Fruit fly (Drosophila melanogaster) whole organism, embryonic: ENCODE results near the gene Bicra.
A peak's percentile ranks its signal among the peaks of the same experiment; 100 is the strongest.

ENCODE experiments used
- Adf1 ChIP-seq: fragments of 200-800 bp; sonication (Bioruptor generic); IDR thresholded peaks from 2 replicates; pipeline ENCODE4 v1.3.6; 2022; ENCODE audit warnings: missing biosample characterization, missing genetic modification characterization
- Antp ChIP-seq: fragments of 200-800 bp; sonication (Bioruptor generic); optimal IDR thresholded peaks from 3 replicates; lab custom pipeline; 2016; ENCODE audit warnings: missing biosample characterization, missing genetic modification characterization
- Asciz ChIP-seq: fragments of 200-800 bp; sonication (Bioruptor generic); optimal IDR thresholded peaks from 2 replicates; lab custom pipeline; 2017; ENCODE audit warnings: missing biosample characterization, mild to moderate bottlenecking, missing genetic modification characterization, missing genetic modification reagents
- Blimp-1 ChIP-seq: fragments of 200-800 bp; sonication (Bioruptor generic); optimal IDR thresholded peaks from 3 replicates; lab custom pipeline; 2018; ENCODE audit warnings: missing biosample characterization, missing genetic modification characterization, mild to moderate bottlenecking, moderate library complexity, missing genetic modification reagents
- Bteb2 ChIP-seq: fragments of 200-800 bp; sonication (Bioruptor generic); optimal IDR thresholded peaks from 2 replicates; lab custom pipeline; 2016; ENCODE audit warnings: missing biosample characterization, missing genetic modification characterization
- CG10565 ChIP-seq: fragments of 200-800 bp; sonication (Bioruptor generic); optimal IDR thresholded peaks from 3 replicates; lab custom pipeline; 2016; ENCODE audit warnings: missing biosample characterization, mild to moderate bottlenecking, missing genetic modification characterization
- CG12299 ChIP-seq: fragments of 200-800 bp; sonication (Bioruptor generic); optimal IDR thresholded peaks from 2 replicates; lab custom pipeline; 2018; ENCODE audit warnings: missing biosample characterization, mild to moderate bottlenecking, missing genetic modification characterization
- CG12744 ChIP-seq: fragments of 200-800 bp; sonication (Bioruptor generic); optimal IDR thresholded peaks from 2 replicates; lab custom pipeline; 2016; ENCODE audit warnings: missing biosample characterization, missing genetic modification characterization
- CG14860 ChIP-seq: fragments of 200-800 bp; sonication (Bioruptor generic); IDR thresholded peaks from 3 replicates; pipeline ENCODE4 v1.3.6; 2022; ENCODE audit warnings: missing biosample characterization, missing genetic modification characterization; ENCODE audit not compliant: partially characterized antibody
- CG15514 ChIP-seq: fragments of 200-800 bp; sonication (Bioruptor generic); optimal IDR thresholded peaks from 3 replicates; lab custom pipeline; 2017; ENCODE audit warnings: missing biosample characterization, missing genetic modification characterization, mild to moderate bottlenecking, moderate library complexity, missing genetic modification reagents
- CG15696 ChIP-seq: fragments of 200-800 bp; sonication (Bioruptor generic); optimal IDR thresholded peaks from 2 replicates; lab custom pipeline; 2019; ENCODE audit warnings: missing biosample characterization, mild to moderate bottlenecking, missing genetic modification characterization, moderate library complexity
- CG1602 ChIP-seq: fragments of 200-800 bp; sonication (Bioruptor generic); optimal IDR thresholded peaks from 3 replicates; lab custom pipeline; 2016; ENCODE audit warnings: missing biosample characterization, missing genetic modification characterization
- CG16815 ChIP-seq: fragments of 200-800 bp; sonication (Bioruptor generic); optimal IDR thresholded peaks from 3 replicates; lab custom pipeline; 2017; ENCODE audit warnings: missing biosample characterization, mild to moderate bottlenecking, missing genetic modification characterization
- CG17829 ChIP-seq: fragments of 200-800 bp; optimal IDR thresholded peaks from 2 replicates; lab custom pipeline; 2019; ENCODE audit warnings: missing biosample characterization, mild to moderate bottlenecking, missing genetic modification characterization, moderate library complexity
- CG2120 ChIP-seq: fragments of 200-800 bp; sonication (Bioruptor generic); optimal IDR thresholded peaks from 3 replicates; lab custom pipeline; 2016; ENCODE audit warnings: missing biosample characterization, missing genetic modification characterization
- CG2202 ChIP-seq: fragments of 200-800 bp; sonication (Bioruptor generic); optimal IDR thresholded peaks from 2 replicates; lab custom pipeline; 2018; ENCODE audit warnings: missing biosample characterization, mild to moderate bottlenecking, missing genetic modification characterization
- CG3838 ChIP-seq: fragments of 200-800 bp; sonication (Bioruptor generic); optimal IDR thresholded peaks from 3 replicates; lab custom pipeline; 2016; ENCODE audit warnings: missing biosample characterization, missing genetic modification characterization
- CG4424 ChIP-seq: fragments of 200-800 bp; sonication (Bioruptor generic); optimal IDR thresholded peaks from 3 replicates; lab custom pipeline; 2016; ENCODE audit warnings: missing biosample characterization, missing genetic modification characterization
- CG4730 ChIP-seq: fragments of 200-800 bp; sonication (Bioruptor generic); IDR thresholded peaks from 2 replicates; pipeline ENCODE4 v1.3.6; 2022; ENCODE audit warnings: missing biosample characterization, missing genetic modification characterization
- CG4854 ChIP-seq: fragments of 200-800 bp; sonication (Bioruptor generic); optimal IDR thresholded peaks from 2 replicates; lab custom pipeline; 2016; ENCODE audit warnings: missing biosample characterization, missing genetic modification characterization, inconsistent platforms
- CG7372 ChIP-seq: fragments of 200-800 bp; sonication (Bioruptor generic); IDR thresholded peaks from 2 replicates; pipeline ENCODE4 v1.3.6; 2022; ENCODE audit warnings: missing biosample characterization, missing genetic modification characterization
- CTCF ChIP-seq: fragments of 200-800 bp; sonication (Bioruptor generic); optimal IDR thresholded peaks from 2 replicates; lab custom pipeline; 2017; ENCODE audit warnings: missing biosample characterization, mild to moderate bottlenecking, missing genetic modification characterization, moderate library complexity
- D ChIP-seq, 2 experiments: fragments of 200-800 bp in 1 of 2; fragments of >200 bp in 1 of 2; sonication (Bioruptor generic) in 1 of 2; optimal IDR thresholded peaks; 2 replicates in 1 of 2; 3 replicates in 1 of 2; lab custom pipeline; 2017; ENCODE audit warnings: mild to moderate bottlenecking in 1 of 2, missing biosample characterization in 1 of 2, missing genetic modification characterization in 1 of 2, missing genetic modification reagents in 1 of 2
- Fer3 ChIP-seq: fragments of 200-800 bp; sonication (Bioruptor generic); optimal IDR thresholded peaks from 2 replicates; lab custom pipeline; 2018; ENCODE audit warnings: missing biosample characterization, mild to moderate bottlenecking, missing genetic modification characterization, moderate library complexity
- Hey ChIP-seq: fragments of 200-800 bp; sonication (Bioruptor generic); optimal IDR thresholded peaks from 3 replicates; lab custom pipeline; 2018; ENCODE audit warnings: missing biosample characterization, mild to moderate bottlenecking, missing genetic modification characterization
- Jarid2 ChIP-seq: fragments of 200-800 bp; sonication (Bioruptor generic); optimal IDR thresholded peaks from 3 replicates; lab custom pipeline; 2017; ENCODE audit warnings: mild to moderate bottlenecking, missing biosample characterization, missing genetic modification reagents, missing genetic modification characterization
- Lhr ChIP-seq: fragments of 200-800 bp; sonication (Bioruptor generic); optimal IDR thresholded peaks from 3 replicates; lab custom pipeline; 2017; ENCODE audit warnings: mild to moderate bottlenecking, missing biosample characterization, missing genetic modification reagents, missing genetic modification characterization
- Lpt ChIP-seq: fragments of >200 bp; optimal IDR thresholded peaks from 2 replicates; lab custom pipeline; 2018; ENCODE audit warnings: missing biosample characterization, missing genetic modification characterization
- MESR4 ChIP-seq: fragments of 200-800 bp; sonication (Bioruptor generic); optimal IDR thresholded peaks from 2 replicates; lab custom pipeline; 2018; ENCODE audit warnings: missing biosample characterization, mild to moderate bottlenecking, missing genetic modification characterization, moderate library complexity
- Myb ChIP-seq: fragments of 200-800 bp; sonication (Bioruptor generic); optimal IDR thresholded peaks from 2 replicates; lab custom pipeline; 2016; ENCODE audit warnings: missing biosample characterization, missing genetic modification characterization
- NFAT ChIP-seq: fragments of 200-800 bp; sonication (Bioruptor generic); IDR thresholded peaks from 2 replicates; pipeline ENCODE4 v1.3.6; 2022; ENCODE audit warnings: missing biosample characterization, missing genetic modification characterization
- Ptx1 ChIP-seq: fragments of 200-800 bp; sonication (Bioruptor generic); IDR thresholded peaks from 2 replicates; pipeline ENCODE4 v1.3.6; 2022; ENCODE audit warnings: missing biosample characterization, missing genetic modification characterization
- Ssrp ChIP-seq: fragments of 200-800 bp; sonication (Bioruptor generic); optimal IDR thresholded peaks from 2 replicates; lab custom pipeline; 2018; ENCODE audit warnings: missing biosample characterization, mild to moderate bottlenecking, missing genetic modification characterization, moderate library complexity
- Trl ChIP-seq, 3 experiments: fragments of >200 bp in 2 of 3; fragments of 200-800 bp in 1 of 3; sonication (Bioruptor generic) in 1 of 3; optimal IDR thresholded peaks; 2 replicates in 1 of 3; 3 replicates in 2 of 3; lab custom pipeline; 2016 to 2017; ENCODE audit warnings: missing biosample characterization in 1 of 3, missing genetic modification characterization in 1 of 3
- Vsx1 ChIP-seq: fragments of 200-800 bp; sonication (Bioruptor generic); optimal IDR thresholded peaks from 2 replicates; lab custom pipeline; 2017; ENCODE audit warnings: missing biosample characterization, mild to moderate bottlenecking, missing genetic modification characterization, missing genetic modification reagents
- dmrt11E ChIP-seq: fragments of 200-800 bp; sonication (Bioruptor generic); optimal IDR thresholded peaks from 3 replicates; lab custom pipeline; 2018; ENCODE audit warnings: missing biosample characterization, mild to moderate bottlenecking, missing genetic modification characterization, moderate library complexity
- eyg ChIP-seq: fragments of 200-800 bp; sonication (Bioruptor generic); optimal IDR thresholded peaks from 3 replicates; lab custom pipeline; 2016; ENCODE audit warnings: missing biosample characterization, missing genetic modification characterization
- hb ChIP-seq: fragments of 200-800 bp; sonication (Bioruptor generic); IDR thresholded peaks from 3 replicates; pipeline ENCODE4 v1.3.6; 2022; ENCODE audit warnings: missing biosample characterization, missing genetic modification characterization; ENCODE audit not compliant: partially characterized antibody
- hkb ChIP-seq, 2 experiments: fragments of 200-800 bp in 1 of 2; fragments of >200 bp in 1 of 2; sonication (Bioruptor generic) in 1 of 2; IDR thresholded peaks in 1 of 2; optimal IDR thresholded peaks in 1 of 2; 2 replicates each; pipeline versions ENCODE4 v1.3.6 to Lab custom; 2017 to 2022; ENCODE audit warnings: missing biosample characterization in 1 of 2, missing genetic modification characterization in 1 of 2
- jumu ChIP-seq: fragments of 200-800 bp; sonication (Bioruptor generic); optimal IDR thresholded peaks from 3 replicates; lab custom pipeline; 2016; ENCODE audit warnings: missing biosample characterization, missing genetic modification characterization
- klu ChIP-seq: fragments of 200-800 bp; sonication (Bioruptor generic); IDR thresholded peaks from 2 replicates; pipeline ENCODE4 v1.3.6; 2022; ENCODE audit warnings: missing biosample characterization, missing genetic modification characterization
- lmd ChIP-seq: fragments of 200-800 bp; sonication (Bioruptor generic); IDR thresholded peaks from 2 replicates; pipeline ENCODE4 v1.3.6; 2022; ENCODE audit warnings: missing biosample characterization, missing genetic modification characterization
- onecut ChIP-seq: fragments of 200-800 bp; sonication (Bioruptor generic); IDR thresholded peaks from 2 replicates; pipeline ENCODE4 v1.3.6; 2022; ENCODE audit warnings: missing biosample characterization, missing genetic modification characterization
- rib ChIP-seq: fragments of 200-800 bp; sonication (Bioruptor generic); IDR thresholded peaks from 2 replicates; pipeline ENCODE4 v1.3.6; 2022; ENCODE audit warnings: missing biosample characterization, missing genetic modification characterization
- ro ChIP-seq: fragments of 200-800 bp; sonication (Bioruptor generic); IDR thresholded peaks from 2 replicates; pipeline ENCODE4 v1.3.6; 2022; ENCODE audit warnings: missing biosample characterization, missing genetic modification characterization
- sima ChIP-seq: fragments of 200-800 bp; sonication (Bioruptor generic); optimal IDR thresholded peaks from 2 replicates; lab custom pipeline; 2016; ENCODE audit warnings: missing biosample characterization, missing genetic modification characterization
- sqz ChIP-seq: fragments of 200-800 bp; sonication (Bioruptor generic); optimal IDR thresholded peaks from 3 replicates; lab custom pipeline; 2018; ENCODE audit warnings: missing biosample characterization, mild to moderate bottlenecking, missing genetic modification characterization
- ssp ChIP-seq: fragments of 200-800 bp; sonication (Bioruptor generic); IDR thresholded peaks from 2 replicates; pipeline ENCODE4 v1.3.6; 2022; ENCODE audit warnings: missing biosample characterization, missing genetic modification characterization
- tin ChIP-seq: fragments of 200-800 bp; sonication (Bioruptor generic); optimal IDR thresholded peaks from 3 replicates; lab custom pipeline; 2016; ENCODE audit warnings: missing biosample characterization, missing genetic modification characterization

Gene Bicra

dm6 chr3R:29038960-29039581, 23.8 kb upstream of the Bicra start, which contains the start of the genes Slu7 and Pkc98E (continued):
- no peak for TF ChIP-seq CG15696 (tag; lab: Kevin White, UChicago)
- TF ChIP-seq CG14860 (GFP tag; lab: Robert Waterston, UW) = peak; percentile 83
- peak; percentile 51 for TF ChIP-seq CG17829 (tag; lab: Kevin White, UChicago)
- TF ChIP-seq CG4730 = no peak
- no peak for TF ChIP-seq Asciz (GFP tag; lab: Kevin White, UChicago)
- no peak for TF ChIP-seq CG12744 (GFP tag; lab: Kevin White, UChicago)
- TF ChIP-seq Trl (optimal IDR thresholded peaks at IDR 0.05; lab: Kevin White, UChicago) = no peak
- TF ChIP-seq Trl (GFP tag; optimal IDR thresholded peaks at IDR 0.05; lab: Kevin White, UChicago) = peak; percentile 77
- no peak for TF ChIP-seq CG3838 (GFP tag; lab: Kevin White, UChicago)
- TF ChIP-seq Myb (GFP tag; lab: Kevin White, UChicago) = peak; percentile 43
- no peak for TF ChIP-seq Hey (tag; lab: Kevin White, UChicago)
- no peak for TF ChIP-seq Jarid2 (GFP tag; lab: Kevin White, UChicago)
- peak; percentile 62 for TF ChIP-seq CG4854 (GFP tag; lab: Kevin White, UChicago)
- no peak for TF ChIP-seq CG1602 (GFP tag; lab: Kevin White, UChicago)
- TF ChIP-seq CTCF (GFP tag; lab: Kevin White, UChicago) = no peak
- no peak for TF ChIP-seq hkb (optimal IDR thresholded peaks at IDR 0.05; lab: Kevin White, UChicago)
- no peak; the same call in 1 of the 2 replicates for TF ChIP-seq hkb (GFP tag; IDR thresholded peaks at IDR 0.05; lab: Robert Waterston, UW)
- peak; percentile 5 for TF ChIP-seq CG2202 (tag; lab: Kevin White, UChicago)
- no peak for TF ChIP-seq D (optimal IDR thresholded peaks at IDR 0.05; lab: Kevin White, UChicago)
- no peak for TF ChIP-seq D (GFP tag; optimal IDR thresholded peaks at IDR 0.05; lab: Kevin White, UChicago)
- TF ChIP-seq NFAT (GFP tag; lab: Robert Waterston, UW) = peak; percentile 78
- TF ChIP-seq sqz (GFP tag; lab: Kevin White, UChicago) = no peak
- peak; percentile 88 for TF ChIP-seq hb (GFP tag; lab: Robert Waterston, UW)
- no peak for TF ChIP-seq ro (GFP tag; lab: Robert Waterston, UW)
- peak; percentile 47 for TF ChIP-seq Lhr (GFP tag; lab: Kevin White, UChicago)
- TF ChIP-seq sima (GFP tag; lab: Kevin White, UChicago) = no peak
- TF ChIP-seq onecut = peak; percentile 85
- TF ChIP-seq Ptx1 = peak; percentile 57
- TF ChIP-seq CG15514 (GFP tag; lab: Kevin White, UChicago) = peak; percentile 72
- no peak for TF ChIP-seq klu (GFP tag; lab: Robert Waterston, UW)
- TF ChIP-seq CG4424 (GFP tag; lab: Kevin White, UChicago) = peak; percentile 43
- peak; percentile 34; the same call in 1 of the 2 replicates for TF ChIP-seq Adf1 (GFP tag; lab: Robert Waterston, UW)
- no peak for TF ChIP-seq Ssrp (tag; lab: Kevin White, UChicago)
- peak; percentile 46 for TF ChIP-seq jumu (GFP tag; lab: Kevin White, UChicago)
- TF ChIP-seq ssp = peak; percentile 53
- no peak for TF ChIP-seq Vsx1 (GFP tag; lab: Kevin White, UChicago)
- TF ChIP-seq CG7372 (GFP tag; lab: Robert Waterston, UW) = peak; percentile 26; the same call in 1 of the 2 replicates
- peak; percentile 30 for TF ChIP-seq CG16815 (GFP tag; lab: Kevin White, UChicago)
- peak; percentile 84 for TF ChIP-seq MESR4 (GFP tag; lab: Kevin White, UChicago)
- TF ChIP-seq Bteb2 (GFP tag; lab: Kevin White, UChicago) = peak; percentile 51
- no peak for TF ChIP-seq CG10565 (GFP tag; lab: Kevin White, UChicago)
- TF ChIP-seq Antp = peak; percentile 79
- TF ChIP-seq tin (GFP tag; lab: Kevin White, UChicago) = peak; percentile 70
- peak; percentile 16 for TF ChIP-seq Blimp-1 (GFP tag; lab: Kevin White, UChicago)
- no peak for TF ChIP-seq Lpt (GFP tag; lab: Kevin White, UChicago)
- peak; percentile 17 for TF ChIP-seq dmrt11E (tag; lab: Kevin White, UChicago)
- TF ChIP-seq rib = peak; percentile 74; the same call in 1 of the 2 replicates
- peak; percentile 22 for TF ChIP-seq CG12299 (tag; lab: Kevin White, UChicago)
- peak; percentile 45 for TF ChIP-seq eyg (GFP tag; lab: Kevin White, UChicago)
- peak; percentile 86 for TF ChIP-seq CG2120 (GFP tag; lab: Kevin White, UChicago)
- TF ChIP-seq lmd (GFP tag; lab: Robert Waterston, UW) = peak; percentile 63; the same call in 1 of the 2 replicates
- peak; percentile 51 for TF ChIP-seq Fer3 (tag; lab: Kevin White, UChicago)
